Worm (Caenorhabditis elegans): ENCODE data around the gene T06A10.2.

DNA sequence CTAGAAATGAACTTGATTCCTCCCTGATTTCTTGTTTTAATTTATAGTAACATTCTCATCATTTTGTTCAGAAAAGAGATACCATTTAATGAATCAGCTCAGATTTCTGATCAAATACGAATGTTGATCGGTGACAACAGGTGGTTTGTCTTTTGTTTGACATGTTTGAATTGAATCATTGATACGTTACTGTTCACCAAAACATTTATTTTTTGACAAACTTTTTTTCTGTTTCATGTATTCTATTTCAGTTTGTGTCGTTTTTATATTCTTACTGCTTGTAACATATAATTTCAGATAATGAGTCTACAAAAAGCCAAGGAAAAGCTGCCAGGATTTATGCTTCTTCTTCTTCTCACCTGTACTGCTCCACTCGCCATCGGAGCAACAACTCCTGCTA lies 28.7 kb downstream of the T06A10.2 start, which contains the start of gene nep-24:
- TF ChIP-seq lin-13 (tag; optimal IDR thresholded peaks at IDR 0.05) (no peak), unc-39 (tag; optimal IDR thresholded peaks at IDR 0.05) (no peak), nhr-76 (tag; optimal IDR thresholded peaks at IDR 0.05) (no peak), blmp-1 (tag; optimal IDR thresholded peaks at IDR 0.05) (no peak)
